Worm (Caenorhabditis elegans) whole organism, early embryonic: ENCODE results near the gene cest-35.2.

Experiments
- ama-1 ChIP-seq: fragments of 150-350 bp; optimal IDR thresholded peaks from 2 replicates; lab custom pipeline; 2014
- flt-1 ChIP-seq: fragments of 200-800 bp; sonication (Bioruptor generic); IDR thresholded peaks from 2 replicates; pipeline ENCODE4 v1.3.6; 2022; ENCODE audit warnings: missing genetic modification characterization, missing compliant biosample characterization
- hmg-4 ChIP-seq: fragments of 200-800 bp; sonication (Bioruptor generic); optimal IDR thresholded peaks from 2 replicates; lab custom pipeline; 2018; ENCODE audit warnings: mild to moderate bottlenecking, missing genetic modification characterization, missing compliant biosample characterization
- hnd-1 ChIP-seq: sonication (generic microtip); optimal IDR thresholded peaks from 2 replicates; lab custom pipeline; 2016; ENCODE audit warnings: missing genetic modification characterization, missing compliant biosample characterization
- sea-1 ChIP-seq: fragments of 200-800 bp; sonication (Bioruptor generic); conservative IDR thresholded peaks from 2 replicates; pipeline ENCODE4 v1.3.6; 2022; ENCODE audit warnings: missing genetic modification characterization, missing compliant biosample characterization
- tbx-37 ChIP-seq: fragments of 200-800 bp; sonication (Bioruptor generic); conservative IDR thresholded peaks from 2 replicates; pipeline ENCODE4 v1.3.6; 2022; ENCODE audit warnings: missing genetic modification reagents, missing genetic modification characterization, missing compliant biosample characterization

DNA sequence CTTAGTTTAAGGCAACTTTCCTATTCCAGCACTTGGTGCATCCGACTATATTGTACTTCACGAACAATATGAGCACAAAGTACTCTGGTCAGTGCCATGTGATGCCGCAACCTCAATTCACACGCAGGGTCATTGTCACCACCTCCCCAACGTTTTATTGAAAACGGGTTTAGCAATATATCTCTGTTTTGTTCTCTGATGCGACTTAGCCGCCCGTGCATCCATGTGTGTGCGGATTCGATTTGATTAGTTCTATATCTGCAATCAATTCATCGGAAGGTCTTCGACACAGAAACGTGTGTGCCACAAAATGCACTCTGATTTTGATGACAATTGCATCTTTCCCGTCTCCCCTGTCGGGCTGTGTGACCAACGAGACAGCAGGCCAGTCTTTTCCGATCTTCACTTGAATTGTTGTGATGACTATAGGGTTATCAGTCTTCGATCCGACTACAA, 35.6 kb upstream of the cest-35.2 start:
- no peak for TF ChIP-seq flt-1 (GFP tag; lab: Robert Waterston, UW)
- no peak for TF ChIP-seq sea-1 (GFP tag; lab: Robert Waterston, UW)
- no peak for TF ChIP-seq hnd-1 (tag; lab: Kevin White, UChicago)
- no peak for TF ChIP-seq ama-1 (lab: Kevin White, UChicago)
- no peak for TF ChIP-seq hmg-4
- TF ChIP-seq tbx-37, result no peak
